Worm (Caenorhabditis elegans) whole organism, mixed stage, embryonic: Measurements from ENCODE around the gene F56D2.3.
A peak's percentile ranks its signal among the peaks of the same experiment; 100 is the strongest.

Experiments
- M03D4.4 ChIP-seq: sonication (generic microtip); optimal IDR thresholded peaks from 2 replicates; lab custom pipeline; 2017; ENCODE audit warnings: mild to moderate bottlenecking, missing genetic modification characterization, missing compliant biosample characterization
- bed-3 ChIP-seq: fragments of 200-800 bp; sonication (Bioruptor generic); optimal IDR thresholded peaks from 3 replicates; lab custom pipeline; 2018; ENCODE audit warnings: mild to moderate bottlenecking, missing genetic modification characterization, moderate library complexity, missing compliant biosample characterization
- blmp-1 ChIP-seq: fragments of 150-350 bp; optimal IDR thresholded peaks from 2 replicates; lab custom pipeline; 2014; ENCODE audit warnings: missing biosample characterization, missing genetic modification characterization
- ceh-39 ChIP-seq: fragments of 150-350 bp; optimal IDR thresholded peaks from 2 replicates; lab custom pipeline; 2014; ENCODE audit warnings: missing biosample characterization, missing genetic modification characterization
- ceh-43 ChIP-seq: fragments of 200-800 bp; sonication (Bioruptor generic); optimal IDR thresholded peaks from 2 replicates; lab custom pipeline; 2018; ENCODE audit warnings: mild to moderate bottlenecking, missing genetic modification characterization, moderate library complexity, missing compliant biosample characterization
- ceh-83 ChIP-seq: fragments of 200-800 bp; sonication (Bioruptor generic); optimal IDR thresholded peaks from 2 replicates; lab custom pipeline; 2018; ENCODE audit warnings: mild to moderate bottlenecking, missing genetic modification characterization, missing compliant biosample characterization
- ces-1 ChIP-seq: fragments of 150-350 bp; optimal IDR thresholded peaks from 2 replicates; lab custom pipeline; 2014; ENCODE audit warnings: missing biosample characterization, missing genetic modification reagents, missing genetic modification characterization
- cnd-1 ChIP-seq: fragments of 200-800 bp; sonication (Bioruptor generic); optimal IDR thresholded peaks from 2 replicates; lab custom pipeline; 2018; ENCODE audit warnings: mild to moderate bottlenecking, missing genetic modification characterization, missing compliant biosample characterization
- drap-1 ChIP-seq: fragments of 200-800 bp; sonication (Bioruptor generic); optimal IDR thresholded peaks from 3 replicates; lab custom pipeline; 2018; ENCODE audit warnings: mild to moderate bottlenecking, missing genetic modification characterization, missing compliant biosample characterization
- elt-1 ChIP-seq: sonication (generic microtip); optimal IDR thresholded peaks from 2 replicates; lab custom pipeline; 2017; ENCODE audit warnings: missing genetic modification characterization, mild to moderate bottlenecking, missing compliant biosample characterization, antibody characterized with exemption, moderate library complexity, borderline replicate concordance; ENCODE audit not compliant: insufficient read depth
- elt-3 ChIP-seq: fragments of 150-350 bp; optimal IDR thresholded peaks from 2 replicates; lab custom pipeline; 2014; ENCODE audit warnings: missing biosample characterization, missing genetic modification characterization
- flh-1 ChIP-seq: fragments of 200-800 bp; sonication (Bioruptor generic); optimal IDR thresholded peaks from 2 replicates; lab custom pipeline; 2018; ENCODE audit warnings: mild to moderate bottlenecking, missing genetic modification characterization, moderate library complexity, missing compliant biosample characterization
- ham-2 ChIP-seq: fragments of 200-800 bp; sonication (Bioruptor generic); optimal IDR thresholded peaks from 2 replicates; lab custom pipeline; 2018; ENCODE audit warnings: mild to moderate bottlenecking, missing genetic modification characterization, missing compliant biosample characterization
- hlh-1 ChIP-seq: fragments of 150-350 bp; optimal IDR thresholded peaks from 2 replicates; lab custom pipeline; 2014; ENCODE audit warnings: missing biosample characterization, missing genetic modification reagents, missing genetic modification characterization
- lin-13 ChIP-seq: fragments of 150-350 bp; optimal IDR thresholded peaks from 2 replicates; lab custom pipeline; 2014; ENCODE audit warnings: missing biosample characterization, missing genetic modification characterization
- lsy-2 ChIP-seq: fragments of 150-350 bp; optimal IDR thresholded peaks from 2 replicates; lab custom pipeline; 2014; ENCODE audit warnings: missing biosample characterization, missing genetic modification characterization
- mab-5 ChIP-seq: fragments of 150-350 bp; optimal IDR thresholded peaks from 2 replicates; lab custom pipeline; 2014; ENCODE audit warnings: missing biosample characterization, missing genetic modification characterization
- mep-1 ChIP-seq: fragments of 150-350 bp; optimal IDR thresholded peaks from 2 replicates; lab custom pipeline; 2017; ENCODE audit warnings: missing biosample characterization, missing genetic modification reagents, missing genetic modification characterization, inconsistent platforms
- mls-2 ChIP-seq: sonication (generic microtip); optimal IDR thresholded peaks from 2 replicates; lab custom pipeline; 2016; ENCODE audit warnings: mild to moderate bottlenecking, missing genetic modification characterization, moderate library complexity, missing compliant biosample characterization
- nhr-12 ChIP-seq: fragments of 150-350 bp; optimal IDR thresholded peaks from 2 replicates; lab custom pipeline; 2014; ENCODE audit warnings: missing biosample characterization, missing genetic modification characterization
- nhr-2 ChIP-seq: fragments of 150-350 bp; optimal IDR thresholded peaks from 2 replicates; lab custom pipeline; 2014; ENCODE audit warnings: missing biosample characterization, missing genetic modification characterization
- nhr-237 ChIP-seq: fragments of 150-350 bp; optimal IDR thresholded peaks from 2 replicates; lab custom pipeline; 2014; ENCODE audit warnings: missing biosample characterization, missing genetic modification characterization
- nhr-28 ChIP-seq: fragments of 150-350 bp; optimal IDR thresholded peaks from 2 replicates; lab custom pipeline; 2014; ENCODE audit warnings: missing biosample characterization, missing genetic modification characterization
- nhr-76 ChIP-seq: sonication (generic microtip); optimal IDR thresholded peaks from 2 replicates; lab custom pipeline; 2017; ENCODE audit warnings: missing biosample characterization, missing genetic modification characterization
- pha-4 ChIP-seq: fragments of 150-350 bp; optimal IDR thresholded peaks from 2 replicates; lab custom pipeline; 2018; ENCODE audit warnings: missing biosample characterization, missing genetic modification reagents, missing genetic modification characterization
- sem-2 ChIP-seq: fragments of 200-800 bp; sonication (Bioruptor generic); optimal IDR thresholded peaks from 2 replicates; lab custom pipeline; 2018; ENCODE audit warnings: mild to moderate bottlenecking, missing genetic modification characterization, missing compliant biosample characterization
- snpc-4 ChIP-seq: fragments of 150-350 bp; optimal IDR thresholded peaks from 2 replicates; lab custom pipeline; 2014; ENCODE audit warnings: missing biosample characterization, missing genetic modification characterization
- sptf-1 ChIP-seq: sonication (generic microtip); optimal IDR thresholded peaks from 2 replicates; lab custom pipeline; 2017; ENCODE audit warnings: mild to moderate bottlenecking, missing genetic modification characterization, moderate library complexity, missing compliant biosample characterization
- tbx-8 ChIP-seq: fragments of 200-800 bp; sonication (Bioruptor generic); optimal IDR thresholded peaks from 2 replicates; lab custom pipeline; 2018; ENCODE audit warnings: mild to moderate bottlenecking, missing genetic modification characterization, moderate library complexity, missing compliant biosample characterization
- unc-39 ChIP-seq: fragments of 150-350 bp; optimal IDR thresholded peaks from 2 replicates; lab custom pipeline; 2014; ENCODE audit warnings: missing biosample characterization, missing genetic modification characterization
- unc-62 ChIP-seq: fragments of 150-350 bp; optimal IDR thresholded peaks from 2 replicates; lab custom pipeline; 2014; ENCODE audit warnings: missing biosample characterization, missing genetic modification reagents, missing genetic modification characterization

The F56D2.3 gene

ce11 chrIII:5584647-5585046 is at the start of gene F56D2.3:
Gene F56D2.3, plus strand, starts transcription at chrIII:5584947.
- TF ChIP-seq ceh-39 (tag; lab: Kevin White, UChicago) = no peak
- peak; percentile 5 for TF ChIP-seq cnd-1

ce11 chrIII:5541777-5542176 is 43.0 kb upstream of the F56D2.3 start:
- TF ChIP-seq blmp-1 (tag; lab: Kevin White, UChicago) (no peak), nhr-28 (tag; lab: Kevin White, UChicago) (no peak), mab-5 (no peak)

DNA sequence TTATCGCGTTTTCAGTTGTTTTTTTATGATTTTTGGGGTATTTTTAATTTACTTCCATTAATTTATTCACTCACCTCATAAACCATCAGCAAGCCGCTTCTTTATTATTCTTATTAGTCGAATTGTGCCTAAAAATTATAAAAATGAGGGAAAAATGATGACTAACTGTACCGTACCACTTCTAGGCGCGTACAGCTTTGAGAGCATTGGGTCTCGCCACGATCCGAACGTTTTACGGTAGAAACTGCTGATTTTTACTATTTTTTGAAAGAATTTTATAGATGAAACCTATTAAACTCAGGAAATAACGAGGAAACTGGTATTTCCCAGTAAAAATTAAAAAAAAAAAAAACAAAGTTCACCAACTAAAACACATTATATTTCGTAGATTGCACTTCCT is 41.7 kb upstream of the F56D2.3 start, which contains the start of gene D1044.6:
Gene D1044.6 (minus strand): TSS at position 128 of the 400 bp plus-strand sequence.
- TF ChIP-seq blmp-1 (tag; lab: Kevin White, UChicago) (no peak), sem-2 (GFP tag; lab: Kevin White, UChicago) (no peak), unc-62 (no peak), elt-1 (tag; lab: Kevin White, UChicago) (no peak), mep-1 (tag; lab: Kevin White, UChicago) (no peak), sptf-1 (tag; lab: Kevin White, UChicago) (no peak), nhr-28 (tag; lab: Kevin White, UChicago) (no peak), nhr-237 (tag; lab: Kevin White, UChicago) (no peak), ham-2 (GFP tag; lab: Kevin White, UChicago) (no peak), nhr-76 (tag; lab: Kevin White, UChicago) (no peak), hlh-1 (tag; lab: Kevin White, UChicago) (no peak), snpc-4 (tag; lab: Kevin White, UChicago) (no peak), unc-39 (no peak), M03D4.4 (no peak), cnd-1 (no peak), mab-5 (no peak)

- TF ChIP-seq flh-1 (GFP tag; lab: Kevin White, UChicago) = no peak
- no peak for TF ChIP-seq nhr-12 (tag; lab: Kevin White, UChicago)
- TF ChIP-seq mep-1 (tag; lab: Kevin White, UChicago) = no peak
- TF ChIP-seq mab-5 = no peak
- no peak for TF ChIP-seq cnd-1
- no peak for TF ChIP-seq bed-3
- no peak for TF ChIP-seq elt-1 (tag; lab: Kevin White, UChicago)
- no peak for TF ChIP-seq hlh-1 (tag; lab: Kevin White, UChicago)
- TF ChIP-seq drap-1 (GFP tag; lab: Kevin White, UChicago) = no peak
- TF ChIP-seq unc-62 = no peak
- no peak for TF ChIP-seq sptf-1 (tag; lab: Kevin White, UChicago)
- TF ChIP-seq tbx-8 (GFP tag; lab: Kevin White, UChicago) = no peak
- TF ChIP-seq, all 35 proteins: peak for 0
These were observed 40.9 kb upstream of the F56D2.3 start, which contains the start of gene D1044.1 for ce11 chrIII:5543727-5544345. Gene D1044.1, plus strand, starts transcription at chrIII:5544295.

DNA sequence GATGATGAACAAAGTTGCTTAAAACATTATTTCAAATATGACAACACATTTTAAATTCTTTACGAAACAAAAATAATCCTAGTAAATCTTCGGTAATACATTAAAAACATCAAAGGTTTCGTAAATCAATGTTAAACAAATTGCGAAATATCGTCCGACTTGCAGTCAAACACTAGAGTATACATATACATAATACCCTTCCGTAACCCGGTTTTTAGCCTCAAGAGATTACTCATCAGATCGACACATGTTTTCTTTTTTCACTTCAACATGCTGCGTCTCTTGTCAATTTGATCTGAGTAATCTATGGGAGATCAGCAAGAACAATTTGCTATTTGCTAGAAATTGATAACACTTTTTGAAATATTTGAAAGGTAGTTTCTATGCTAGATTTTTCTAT is 38.4 kb upstream of the F56D2.3 start:
- TF ChIP-seq hlh-1 (tag; lab: Kevin White, UChicago) = no peak
- no peak for TF ChIP-seq sem-2 (GFP tag; lab: Kevin White, UChicago)
- no peak for TF ChIP-seq mls-2 (tag; lab: Kevin White, UChicago)
- no peak for TF ChIP-seq sptf-1 (tag; lab: Kevin White, UChicago)
- TF ChIP-seq nhr-237 (tag; lab: Kevin White, UChicago) = no peak
- TF ChIP-seq ceh-83 (GFP tag; lab: Kevin White, UChicago) = no peak
- TF ChIP-seq bed-3 = no peak
- TF ChIP-seq M03D4.4 = no peak
- no peak for TF ChIP-seq ceh-39 (tag; lab: Kevin White, UChicago)
- no peak for TF ChIP-seq elt-3
- no peak for TF ChIP-seq nhr-28 (tag; lab: Kevin White, UChicago)
- no peak for TF ChIP-seq nhr-12 (tag; lab: Kevin White, UChicago)
- no peak for TF ChIP-seq snpc-4 (tag; lab: Kevin White, UChicago)
- no peak for TF ChIP-seq ham-2 (GFP tag; lab: Kevin White, UChicago)
- TF ChIP-seq lsy-2 (tag; lab: Kevin White, UChicago) = no peak
- TF ChIP-seq pha-4 (tag; lab: Kevin White, UChicago) = no peak
- TF ChIP-seq, all 35 proteins: peak for 0

DNA sequence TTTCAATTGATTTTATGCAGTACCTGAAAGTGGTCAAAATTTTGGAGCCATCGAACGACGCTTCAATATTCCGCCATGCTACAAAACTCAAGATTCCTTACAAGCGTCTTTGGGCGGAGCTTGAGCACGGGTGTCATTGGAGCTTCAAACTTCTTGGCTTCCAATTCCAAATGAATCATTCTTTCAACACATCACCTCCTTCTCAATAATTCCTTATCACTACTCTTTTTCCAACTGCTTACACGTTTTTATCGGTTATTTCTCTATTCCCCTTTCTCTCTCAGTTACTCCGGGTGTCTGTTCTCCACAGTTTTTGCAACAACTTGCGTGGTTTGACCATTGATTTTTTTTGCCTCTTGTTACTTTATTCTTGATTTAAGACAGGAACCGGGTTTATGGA is 38.0 kb upstream of the F56D2.3 start, which contains the start of gene F09F7.5:
Gene F09F7.5 (plus strand): TSS at position 258 of the 400 bp plus-strand sequence.
- no peak for TF ChIP-seq nhr-237 (tag; lab: Kevin White, UChicago)
- TF ChIP-seq bed-3 = no peak
- TF ChIP-seq lin-13 (tag; lab: Kevin White, UChicago) = no peak
- TF ChIP-seq ceh-83 (GFP tag; lab: Kevin White, UChicago) = no peak
- no peak for TF ChIP-seq ces-1 (GFP tag; lab: Kevin White, UChicago)
- TF ChIP-seq hlh-1 (tag; lab: Kevin White, UChicago) = no peak
- no peak for TF ChIP-seq mep-1 (tag; lab: Kevin White, UChicago)
- no peak for TF ChIP-seq nhr-2 (tag; lab: Kevin White, UChicago)
- TF ChIP-seq ceh-43 = no peak
- no peak for TF ChIP-seq flh-1 (GFP tag; lab: Kevin White, UChicago)
- TF ChIP-seq, all 35 proteins: peak for 0
